Worm (Caenorhabditis elegans) whole organism, mixed stage, embryonic: Measurements from ENCODE around the gene F09C6.10.
"Not testable (repeated sequence)": the region's sequence is repeated elsewhere in the genome, so short reads cannot be mapped to it uniquely, and the experiment has no call there.

Experiments
- M03D4.4 ChIP-seq: sonication (generic microtip); optimal IDR thresholded peaks from 2 replicates; lab custom pipeline; 2017; ENCODE audit warnings: mild to moderate bottlenecking, missing genetic modification characterization, missing compliant biosample characterization
- bed-3 ChIP-seq: fragments of 200-800 bp; sonication (Bioruptor generic); optimal IDR thresholded peaks from 3 replicates; lab custom pipeline; 2018; ENCODE audit warnings: mild to moderate bottlenecking, missing genetic modification characterization, moderate library complexity, missing compliant biosample characterization
- blmp-1 ChIP-seq: fragments of 150-350 bp; optimal IDR thresholded peaks from 2 replicates; lab custom pipeline; 2014; ENCODE audit warnings: missing biosample characterization, missing genetic modification characterization
- ceh-39 ChIP-seq: fragments of 150-350 bp; optimal IDR thresholded peaks from 2 replicates; lab custom pipeline; 2014; ENCODE audit warnings: missing biosample characterization, missing genetic modification characterization
- ceh-43 ChIP-seq: fragments of 200-800 bp; sonication (Bioruptor generic); optimal IDR thresholded peaks from 2 replicates; lab custom pipeline; 2018; ENCODE audit warnings: mild to moderate bottlenecking, missing genetic modification characterization, moderate library complexity, missing compliant biosample characterization
- ceh-83 ChIP-seq: fragments of 200-800 bp; sonication (Bioruptor generic); optimal IDR thresholded peaks from 2 replicates; lab custom pipeline; 2018; ENCODE audit warnings: mild to moderate bottlenecking, missing genetic modification characterization, missing compliant biosample characterization
- ces-1 ChIP-seq: fragments of 150-350 bp; optimal IDR thresholded peaks from 2 replicates; lab custom pipeline; 2014; ENCODE audit warnings: missing biosample characterization, missing genetic modification reagents, missing genetic modification characterization
- cnd-1 ChIP-seq: fragments of 200-800 bp; sonication (Bioruptor generic); optimal IDR thresholded peaks from 2 replicates; lab custom pipeline; 2018; ENCODE audit warnings: mild to moderate bottlenecking, missing genetic modification characterization, missing compliant biosample characterization
- drap-1 ChIP-seq: fragments of 200-800 bp; sonication (Bioruptor generic); optimal IDR thresholded peaks from 3 replicates; lab custom pipeline; 2018; ENCODE audit warnings: mild to moderate bottlenecking, missing genetic modification characterization, missing compliant biosample characterization
- elt-3 ChIP-seq: fragments of 150-350 bp; optimal IDR thresholded peaks from 2 replicates; lab custom pipeline; 2014; ENCODE audit warnings: missing biosample characterization, missing genetic modification characterization
- flh-1 ChIP-seq: fragments of 200-800 bp; sonication (Bioruptor generic); optimal IDR thresholded peaks from 2 replicates; lab custom pipeline; 2018; ENCODE audit warnings: mild to moderate bottlenecking, missing genetic modification characterization, moderate library complexity, missing compliant biosample characterization
- ham-2 ChIP-seq: fragments of 200-800 bp; sonication (Bioruptor generic); optimal IDR thresholded peaks from 2 replicates; lab custom pipeline; 2018; ENCODE audit warnings: mild to moderate bottlenecking, missing genetic modification characterization, missing compliant biosample characterization
- hlh-1 ChIP-seq: fragments of 150-350 bp; optimal IDR thresholded peaks from 2 replicates; lab custom pipeline; 2014; ENCODE audit warnings: missing biosample characterization, missing genetic modification reagents, missing genetic modification characterization
- lin-13 ChIP-seq: fragments of 150-350 bp; optimal IDR thresholded peaks from 2 replicates; lab custom pipeline; 2014; ENCODE audit warnings: missing biosample characterization, missing genetic modification characterization
- lin-32 ChIP-seq: fragments of 200-800 bp; sonication (Bioruptor generic); optimal IDR thresholded peaks from 2 replicates; lab custom pipeline; 2018; ENCODE audit warnings: mild to moderate bottlenecking, missing genetic modification characterization, missing compliant biosample characterization
- lsy-2 ChIP-seq: fragments of 150-350 bp; optimal IDR thresholded peaks from 2 replicates; lab custom pipeline; 2014; ENCODE audit warnings: missing biosample characterization, missing genetic modification characterization
- mab-5 ChIP-seq: fragments of 150-350 bp; optimal IDR thresholded peaks from 2 replicates; lab custom pipeline; 2014; ENCODE audit warnings: missing biosample characterization, missing genetic modification characterization
- mep-1 ChIP-seq: fragments of 150-350 bp; optimal IDR thresholded peaks from 2 replicates; lab custom pipeline; 2017; ENCODE audit warnings: missing biosample characterization, missing genetic modification reagents, missing genetic modification characterization, inconsistent platforms
- mls-2 ChIP-seq: sonication (generic microtip); optimal IDR thresholded peaks from 2 replicates; lab custom pipeline; 2016; ENCODE audit warnings: mild to moderate bottlenecking, missing genetic modification characterization, moderate library complexity, missing compliant biosample characterization
- nhr-12 ChIP-seq: fragments of 150-350 bp; optimal IDR thresholded peaks from 2 replicates; lab custom pipeline; 2014; ENCODE audit warnings: missing biosample characterization, missing genetic modification characterization
- nhr-2 ChIP-seq: fragments of 150-350 bp; optimal IDR thresholded peaks from 2 replicates; lab custom pipeline; 2014; ENCODE audit warnings: missing biosample characterization, missing genetic modification characterization
- nhr-237 ChIP-seq: fragments of 150-350 bp; optimal IDR thresholded peaks from 2 replicates; lab custom pipeline; 2014; ENCODE audit warnings: missing biosample characterization, missing genetic modification characterization
- nhr-28 ChIP-seq: fragments of 150-350 bp; optimal IDR thresholded peaks from 2 replicates; lab custom pipeline; 2014; ENCODE audit warnings: missing biosample characterization, missing genetic modification characterization
- nhr-76 ChIP-seq: sonication (generic microtip); optimal IDR thresholded peaks from 2 replicates; lab custom pipeline; 2017; ENCODE audit warnings: missing biosample characterization, missing genetic modification characterization
- pha-4 ChIP-seq: fragments of 150-350 bp; optimal IDR thresholded peaks from 2 replicates; lab custom pipeline; 2018; ENCODE audit warnings: missing biosample characterization, missing genetic modification reagents, missing genetic modification characterization
- sem-2 ChIP-seq: fragments of 200-800 bp; sonication (Bioruptor generic); optimal IDR thresholded peaks from 2 replicates; lab custom pipeline; 2018; ENCODE audit warnings: mild to moderate bottlenecking, missing genetic modification characterization, missing compliant biosample characterization
- snpc-4 ChIP-seq: fragments of 150-350 bp; optimal IDR thresholded peaks from 2 replicates; lab custom pipeline; 2014; ENCODE audit warnings: missing biosample characterization, missing genetic modification characterization
- unc-120 ChIP-seq: sonication (generic microtip); optimal IDR thresholded peaks from 2 replicates; lab custom pipeline; 2017; ENCODE audit warnings: missing genetic modification characterization, missing compliant biosample characterization; ENCODE audit not compliant: poor library complexity, severe bottlenecking
- unc-39 ChIP-seq: fragments of 150-350 bp; optimal IDR thresholded peaks from 2 replicates; lab custom pipeline; 2014; ENCODE audit warnings: missing biosample characterization, missing genetic modification characterization
- ztf-11 ChIP-seq: fragments of 150-350 bp; optimal IDR thresholded peaks from 2 replicates; lab custom pipeline; 2014; ENCODE audit warnings: missing biosample characterization, missing genetic modification characterization

F09C6.10 gene

DNA sequence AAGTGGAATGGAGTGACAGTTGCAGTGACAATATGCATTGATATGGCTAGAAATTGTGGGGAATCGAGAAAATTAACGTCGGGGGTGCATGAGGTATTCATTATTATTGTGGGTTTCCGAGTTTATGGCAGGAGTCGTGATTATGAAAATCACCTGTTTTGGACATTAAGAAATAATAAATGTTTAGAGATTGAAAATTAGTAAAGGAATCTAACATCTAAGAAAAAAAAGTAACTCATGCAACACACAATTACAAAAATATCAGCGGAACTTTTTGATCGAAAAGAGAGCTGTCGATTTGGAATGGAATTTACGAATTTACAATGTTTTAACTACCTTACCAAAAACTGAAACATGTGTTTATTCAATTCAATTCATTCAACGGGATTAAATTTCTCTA is 38.8 kb upstream of the F09C6.10 start, which contains the start of gene srh-206:
srh-206 (minus strand) TSS at position 101 of the 400 bp plus-strand sequence.
- no peak for TF ChIP-seq nhr-28 (tag; lab: Kevin White, UChicago)

ce11 chrV:16951504-16951903 is 35.5 kb upstream of the F09C6.10 start, which contains the start of gene clec-238:
clec-238 (plus strand) TSS chrV:16951804.
- TF ChIP-seq nhr-28 (tag; lab: Kevin White, UChicago), result no peak
- TF ChIP-seq lin-32, result no peak
- TF ChIP-seq unc-39, result no peak
- no peak for TF ChIP-seq hlh-1 (tag; lab: Kevin White, UChicago)
- no peak for TF ChIP-seq ham-2 (GFP tag; lab: Kevin White, UChicago)
- no peak for TF ChIP-seq snpc-4 (tag; lab: Kevin White, UChicago)
- TF ChIP-seq lin-13 (tag; lab: Kevin White, UChicago), result no peak
- no peak for TF ChIP-seq ztf-11 (tag; lab: Kevin White, UChicago)
- TF ChIP-seq bed-3, result no peak
- TF ChIP-seq mep-1 (tag; lab: Kevin White, UChicago), result no peak
- no peak for TF ChIP-seq pha-4 (tag; lab: Kevin White, UChicago)
- no peak for TF ChIP-seq ceh-43 (GFP tag; lab: Kevin White, UChicago)

- TF ChIP-seq mep-1 (tag; lab: Kevin White, UChicago) (no peak), pha-4 (tag; lab: Kevin White, UChicago) (no peak), nhr-237 (no peak), mab-5 (tag; lab: Kevin White, UChicago) (no peak), nhr-2 (tag; lab: Kevin White, UChicago) (no peak), nhr-76 (tag; lab: Kevin White, UChicago) (no peak), elt-3 (tag; lab: Kevin White, UChicago) (no peak), snpc-4 (tag; lab: Kevin White, UChicago) (no peak), lin-32 (no peak), flh-1 (no peak), M03D4.4 (tag; lab: Kevin White, UChicago) (no peak), nhr-12 (no peak), bed-3 (no peak), mls-2 (tag; lab: Kevin White, UChicago) (no peak), ceh-39 (tag; lab: Kevin White, UChicago) (no peak)
Measured at ce11 chrV:16950036-16950435, 34.1 kb upstream of the F09C6.10 start.

DNA sequence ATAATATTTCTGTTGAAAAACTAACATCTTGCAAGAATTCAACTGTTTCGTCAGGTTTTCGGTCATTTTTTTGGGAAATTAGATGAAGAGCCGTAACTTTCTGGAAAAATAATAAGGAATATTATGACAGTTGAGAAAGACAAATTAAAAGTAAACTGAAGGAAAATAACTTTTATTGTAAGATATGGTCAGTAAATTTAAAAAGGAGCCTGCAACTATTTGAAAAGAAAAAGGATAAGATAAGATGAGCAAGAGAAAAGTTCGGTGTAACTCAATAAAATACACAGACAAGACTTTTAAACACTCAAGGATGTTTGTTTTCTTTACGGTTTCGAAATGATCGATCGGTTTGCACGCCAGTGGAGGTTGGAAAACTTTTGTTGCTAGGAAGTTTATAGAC is 33.6 kb upstream of the F09C6.10 start, which contains the start of gene fbxa-111:
fbxa-111 (minus strand) TSS at position 101 of the 400 bp plus-strand sequence.
- not testable (repeated sequence) for TF ChIP-seq ztf-11 (tag; lab: Kevin White, UChicago); unc-39; sem-2 (GFP tag; lab: Kevin White, UChicago)

DNA sequence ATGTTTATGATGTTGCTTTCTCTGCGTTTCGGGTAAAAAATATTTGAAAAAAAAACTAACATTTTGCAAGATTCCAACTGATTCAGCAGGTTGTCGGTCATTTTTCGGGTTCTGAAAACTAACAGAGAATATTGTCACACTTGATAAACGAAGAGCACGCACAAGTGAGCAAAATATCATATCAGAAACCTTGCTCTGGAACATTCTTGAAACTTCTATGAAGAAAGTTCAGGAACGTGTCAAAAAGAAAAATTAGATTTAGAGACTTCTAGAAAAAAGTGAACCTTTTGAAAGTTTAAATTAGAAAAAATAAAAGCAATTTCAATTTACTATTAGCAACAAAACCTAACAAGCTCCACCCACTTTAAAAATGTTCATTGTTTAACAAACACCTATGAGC is 32.0 kb upstream of the F09C6.10 start, which contains the start of gene fbxa-112:
fbxa-112 (minus strand) TSS at position 101 of the 400 bp plus-strand sequence.
- not testable (repeated sequence) for TF ChIP-seq lin-32; ceh-43 (GFP tag; lab: Kevin White, UChicago); nhr-12

ce11 chrV:16938731-16939130 is 22.8 kb upstream of the F09C6.10 start, which contains the start of gene fbxa-148:
fbxa-148 (plus strand) TSS chrV:16939031.
- not testable (repeated sequence) for TF ChIP-seq nhr-76, blmp-1, unc-120 (tag; lab: Kevin White, UChicago)
- TF ChIP-seq, all 35 proteins: peak for 0; not testable (repeated sequence) for 35

- TF ChIP-seq bed-3, result no peak
- TF ChIP-seq drap-1 (GFP tag; lab: Kevin White, UChicago), result no peak
- TF ChIP-seq cnd-1 (tag; lab: Kevin White, UChicago), result no peak
- TF ChIP-seq ces-1 (GFP tag; lab: Kevin White, UChicago), result no peak
- no peak for TF ChIP-seq mab-5 (tag; lab: Kevin White, UChicago)
- TF ChIP-seq mls-2 (tag; lab: Kevin White, UChicago), result no peak
- TF ChIP-seq blmp-1 (tag; lab: Kevin White, UChicago), result no peak
- TF ChIP-seq ceh-83 (GFP tag; lab: Kevin White, UChicago), result no peak
- no peak for TF ChIP-seq nhr-76 (tag; lab: Kevin White, UChicago)
- TF ChIP-seq snpc-4 (tag; lab: Kevin White, UChicago), result no peak
- TF ChIP-seq nhr-237, result no peak
- TF ChIP-seq ceh-43 (GFP tag; lab: Kevin White, UChicago), result no peak
- TF ChIP-seq lin-13 (tag; lab: Kevin White, UChicago), result no peak
- TF ChIP-seq mep-1 (tag; lab: Kevin White, UChicago), result no peak
- TF ChIP-seq lsy-2 (tag; lab: Kevin White, UChicago), result no peak
- TF ChIP-seq unc-39, result no peak
- TF ChIP-seq, all 35 proteins: peak for 0
Measured at ce11 chrV:16927345-16927744, 11.4 kb upstream of the F09C6.10 start, which contains the start of gene Y102A5C.36. Y102A5C.36 (minus strand) TSS chrV:16927445.
